Fruit fly (Drosophila melanogaster): ENCODE measurements around the gene CG16952.

DNA sequence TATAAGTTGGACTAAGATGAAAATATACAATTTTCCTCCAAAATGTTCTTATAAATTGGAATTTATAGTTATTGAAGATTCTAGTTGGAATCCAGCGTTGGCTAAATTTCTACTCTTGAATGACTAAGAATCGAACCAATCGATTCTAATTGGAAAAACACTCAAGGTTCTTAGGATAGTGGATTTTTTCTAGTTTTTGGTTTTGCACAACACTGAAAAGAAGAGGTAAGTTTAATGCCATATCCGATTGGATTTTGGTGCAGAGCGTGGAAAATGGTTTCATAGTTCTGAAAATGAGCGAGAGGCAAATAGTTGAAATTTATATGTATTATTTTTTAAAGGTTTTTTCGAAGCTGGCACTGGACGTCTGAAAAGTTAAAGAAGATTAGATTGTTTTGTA, 5.6 kb downstream of the CG16952 start:
- TF ChIP-seq croc (GFP tag; conservative IDR thresholded peaks at IDR 0.05) (no peak), chinmo (GFP tag; IDR thresholded peaks at IDR 0.05; ENCODE audit: partially characterized antibody) (no peak), BtbVII (GFP tag; optimal IDR thresholded peaks at IDR 0.05) (no peak)

All from whole organism, embryonic.